Worm (Caenorhabditis elegans) whole organism, early embryonic: ENCODE measurements around the gene dmsr-11.

ENCODE experiments used
- ama-1 ChIP-seq: fragments of 150-350 bp; optimal IDR thresholded peaks from 2 replicates; lab custom pipeline; 2014
- flt-1 ChIP-seq: fragments of 200-800 bp; sonication (Bioruptor generic); IDR thresholded peaks from 2 replicates; pipeline ENCODE4 v1.3.6; 2022; ENCODE audit warnings: missing genetic modification characterization, missing compliant biosample characterization
- tbx-37 ChIP-seq: fragments of 200-800 bp; sonication (Bioruptor generic); conservative IDR thresholded peaks from 2 replicates; pipeline ENCODE4 v1.3.6; 2022; ENCODE audit warnings: missing genetic modification reagents, missing genetic modification characterization, missing compliant biosample characterization

DNA sequence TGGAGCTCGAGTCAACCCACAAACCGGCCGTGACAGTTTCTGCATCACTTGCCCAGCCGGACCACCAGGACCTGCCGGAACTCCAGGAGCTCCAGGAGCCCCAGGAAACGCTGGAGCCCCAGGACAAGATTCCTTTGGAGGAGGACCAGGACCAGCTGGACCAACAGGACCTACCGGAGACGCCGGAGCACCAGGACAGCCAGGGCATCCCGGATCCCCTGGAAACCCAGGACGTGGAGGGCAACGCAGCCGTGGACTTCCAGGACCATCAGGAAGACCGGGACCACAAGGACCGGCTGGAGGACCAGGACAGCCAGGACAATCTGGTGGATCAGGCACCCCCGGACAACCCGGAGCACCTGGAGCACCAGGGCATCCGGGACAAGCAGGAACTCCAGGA, 26.2 kb upstream of the dmsr-11 start:
- TF ChIP-seq ama-1 (lab: Kevin White, UChicago) = no peak
- no peak for TF ChIP-seq flt-1
- no peak for TF ChIP-seq tbx-37
